Worm (Caenorhabditis elegans) whole organism, L4 larva: ENCODE results near the gene mep-1.

Source experiments
- D1046.2 ChIP-seq: fragments of 200-800 bp; sonication (Bioruptor generic); IDR thresholded peaks from 2 replicates; pipeline ENCODE4 v1.3.6; 2022; ENCODE audit warnings: missing genetic modification characterization, missing compliant biosample characterization
- F26F4.8 ChIP-seq: fragments of 200-800 bp; sonication (Bioruptor generic); conservative IDR thresholded peaks from 2 replicates; pipeline ENCODE4 v1.3.6; 2022; ENCODE audit warnings: missing genetic modification characterization, missing compliant biosample characterization
- F37D6.2 ChIP-seq: sonication (generic microtip); optimal IDR thresholded peaks from 2 replicates; lab custom pipeline; 2016; ENCODE audit warnings: mild to moderate bottlenecking, missing genetic modification characterization, missing compliant biosample characterization
- F49E8.2 ChIP-seq: sonication (generic microtip); optimal IDR thresholded peaks from 2 replicates; lab custom pipeline; 2016; ENCODE audit warnings: missing compliant biosample characterization, mild to moderate bottlenecking, missing genetic modification characterization, borderline replicate concordance
- T26A8.4 ChIP-seq: fragments of 200-800 bp; sonication (Bioruptor generic); IDR thresholded peaks from 2 replicates; pipeline ENCODE4 v1.3.6; 2022; ENCODE audit warnings: missing genetic modification characterization, missing compliant biosample characterization
- Y48G9A.11 ChIP-seq: fragments of 200-800 bp; sonication (Bioruptor generic); IDR thresholded peaks from 2 replicates; pipeline ENCODE4 v1.3.6; 2022; ENCODE audit warnings: missing genetic modification reagents, missing genetic modification characterization, missing compliant biosample characterization
- Y75B8A.6 ChIP-seq: fragments of 200-800 bp; sonication (Bioruptor generic); IDR thresholded peaks from 2 replicates; pipeline ENCODE4 v1.3.6; 2022; ENCODE audit warnings: missing genetic modification reagents, missing genetic modification characterization, missing compliant biosample characterization
- ZK337.2 ChIP-seq: fragments of 200-800 bp; sonication (Bioruptor generic); IDR thresholded peaks from 2 replicates; pipeline ENCODE4 v1.3.6; 2022; ENCODE audit warnings: missing genetic modification reagents, missing genetic modification characterization, missing compliant biosample characterization
- ZK546.5 ChIP-seq, 2 experiments: sonication (generic microtip); optimal IDR thresholded peaks; 2 replicates each; lab custom pipeline; 2017; ENCODE audit warnings: missing biosample characterization in 2 of 2, missing genetic modification characterization in 2 of 2
- aly-2 ChIP-seq: sonication (generic microtip); optimal IDR thresholded peaks from 2 replicates; lab custom pipeline; 2018; ENCODE audit warnings: missing biosample characterization, missing genetic modification characterization
- arid-1 ChIP-seq: fragments of 200-800 bp; sonication (Bioruptor generic); conservative IDR thresholded peaks from 2 replicates; pipeline ENCODE4 v1.3.6; 2022; ENCODE audit warnings: missing genetic modification reagents, missing genetic modification characterization, missing compliant biosample characterization
- ceh-20 ChIP-seq: fragments of 200-800 bp; sonication (Bioruptor generic); IDR thresholded peaks from 2 replicates; pipeline ENCODE4 v1.3.6; 2022; ENCODE audit warnings: missing genetic modification reagents, missing genetic modification characterization, missing compliant biosample characterization
- ceh-32 ChIP-seq: sonication (generic microtip); optimal IDR thresholded peaks from 2 replicates; lab custom pipeline; 2016; ENCODE audit warnings: mild to moderate bottlenecking, missing genetic modification characterization, missing compliant biosample characterization; ENCODE audit not compliant: poor library complexity
- ceh-62 ChIP-seq: sonication (generic microtip); optimal IDR thresholded peaks from 2 replicates; lab custom pipeline; 2017; ENCODE audit warnings: missing biosample characterization, missing genetic modification characterization
- ceh-82 ChIP-seq: sonication (generic microtip); optimal IDR thresholded peaks from 2 replicates; lab custom pipeline; 2017; ENCODE audit warnings: missing biosample characterization, missing genetic modification characterization
- cey-2 ChIP-seq: sonication (generic microtip); optimal IDR thresholded peaks from 3 replicates; lab custom pipeline; 2017; ENCODE audit warnings: missing genetic modification characterization, mild to moderate bottlenecking, missing compliant biosample characterization, antibody characterized with exemption, borderline replicate concordance; ENCODE audit not compliant: insufficient read depth
- daf-16 ChIP-seq, 3 experiments: sonication (generic microtip); optimal IDR thresholded peaks; 2 replicates each; lab custom pipeline; 2016 to 2017; ENCODE audit warnings: missing genetic modification characterization in 3 of 3, missing genetic modification reagents in 3 of 3, mild to moderate bottlenecking in 2 of 3, missing compliant biosample characterization in 2 of 3, missing biosample characterization in 1 of 3, moderate library complexity in 1 of 3
- daf-19 ChIP-seq: fragments of 200-800 bp; sonication (Bioruptor generic); conservative IDR thresholded peaks from 2 replicates; pipeline ENCODE4 v1.3.6; 2022; ENCODE audit warnings: missing genetic modification characterization, missing compliant biosample characterization
- dmd-6 ChIP-seq: fragments of 200-800 bp; sonication (Bioruptor generic); IDR thresholded peaks from 2 replicates; pipeline ENCODE4 v1.3.6; 2022; ENCODE audit warnings: missing genetic modification reagents, missing genetic modification characterization, missing compliant biosample characterization
- dmd-8 ChIP-seq: fragments of 200-800 bp; sonication (Bioruptor generic); IDR thresholded peaks from 2 replicates; pipeline ENCODE4 v1.3.6; 2022; ENCODE audit warnings: missing genetic modification characterization, missing compliant biosample characterization
- dmd-9 ChIP-seq: fragments of 200-800 bp; sonication (Bioruptor generic); IDR thresholded peaks from 2 replicates; pipeline ENCODE4 v1.3.6; 2022; ENCODE audit warnings: missing genetic modification reagents, missing genetic modification characterization, missing compliant biosample characterization
- dpl-1 ChIP-seq: fragments of 150-350 bp; optimal IDR thresholded peaks from 2 replicates; lab custom pipeline; 2014; ENCODE audit warnings: missing biosample characterization, missing genetic modification reagents, missing genetic modification characterization
- egl-27 ChIP-seq: sonication (generic microtip); optimal IDR thresholded peaks from 3 replicates; lab custom pipeline; 2017; ENCODE audit warnings: missing biosample characterization, missing genetic modification reagents, missing genetic modification characterization
- lim-7 ChIP-seq: fragments of 200-800 bp; sonication (Bioruptor generic); IDR thresholded peaks from 2 replicates; pipeline ENCODE4 v1.3.6; 2022; ENCODE audit warnings: missing genetic modification characterization, missing compliant biosample characterization
- lin-13 ChIP-seq: fragments of 150-350 bp; optimal IDR thresholded peaks from 2 replicates; lab custom pipeline; 2014; ENCODE audit warnings: missing biosample characterization, missing genetic modification reagents, missing genetic modification characterization
- lin-29 ChIP-seq: fragments of 200-800 bp; sonication (Bioruptor generic); IDR thresholded peaks from 2 replicates; pipeline ENCODE4 v1.3.6; 2022; ENCODE audit warnings: missing genetic modification reagents, missing genetic modification characterization, missing compliant biosample characterization
- lin-39 ChIP-seq: fragments of 150-350 bp; optimal IDR thresholded peaks from 2 replicates; lab custom pipeline; 2014; ENCODE audit warnings: missing biosample characterization, missing genetic modification reagents, missing genetic modification characterization
- lsy-2 ChIP-seq, 2 experiments: fragments of 150-350 bp in 1 of 2; sonication (generic microtip) in 1 of 2; optimal IDR thresholded peaks; 2 replicates each; lab custom pipeline; 2014 to 2017; ENCODE audit warnings: missing biosample characterization in 2 of 2, missing genetic modification characterization in 2 of 2
- mdl-1 ChIP-seq, 2 experiments: fragments of 150-350 bp in 1 of 2; sonication (generic microtip) in 1 of 2; optimal IDR thresholded peaks; 2 replicates each; lab custom pipeline; 2014 to 2017; ENCODE audit warnings: missing biosample characterization in 2 of 2, missing genetic modification characterization in 2 of 2
- mdt-29 ChIP-seq: fragments of 200-800 bp; sonication (Bioruptor generic); IDR thresholded peaks from 2 replicates; pipeline ENCODE4 v1.3.6; 2022; ENCODE audit warnings: missing genetic modification reagents, missing genetic modification characterization, missing compliant biosample characterization
- nhr-10 ChIP-seq: fragments of 150-350 bp; optimal IDR thresholded peaks from 2 replicates; lab custom pipeline; 2014; ENCODE audit warnings: missing biosample characterization, missing genetic modification characterization
- nhr-11 ChIP-seq: fragments of 150-350 bp; optimal IDR thresholded peaks from 2 replicates; lab custom pipeline; 2014; ENCODE audit warnings: missing biosample characterization, missing genetic modification characterization
- nhr-237 ChIP-seq: sonication (generic microtip); optimal IDR thresholded peaks from 2 replicates; lab custom pipeline; 2017; ENCODE audit warnings: missing biosample characterization, missing genetic modification characterization
- nhr-28 ChIP-seq: fragments of 150-350 bp; optimal IDR thresholded peaks from 2 replicates; lab custom pipeline; 2014; ENCODE audit warnings: missing biosample characterization, missing genetic modification characterization
- nhr-41 ChIP-seq: fragments of 200-800 bp; sonication (Bioruptor generic); IDR thresholded peaks from 2 replicates; pipeline ENCODE4 v1.3.6; 2022; ENCODE audit warnings: missing genetic modification reagents, missing genetic modification characterization, missing compliant biosample characterization
- nhr-42 ChIP-seq: fragments of 200-800 bp; sonication (Bioruptor generic); IDR thresholded peaks from 2 replicates; pipeline ENCODE4 v1.3.6; 2022; ENCODE audit warnings: missing genetic modification characterization, missing compliant biosample characterization
- nhr-77 ChIP-seq: fragments of 150-350 bp; optimal IDR thresholded peaks from 2 replicates; lab custom pipeline; 2014; ENCODE audit warnings: missing biosample characterization, missing genetic modification characterization
- pha-4 ChIP-seq, 2 experiments: fragments of 150-350 bp in 1 of 2; fragments of 200-800 bp in 1 of 2; sonication (Bioruptor generic) in 1 of 2; IDR thresholded peaks in 1 of 2; optimal IDR thresholded peaks in 1 of 2; 2 replicates each; pipeline versions ENCODE4 v1.3.6 to Lab custom; 2014 to 2022; ENCODE audit warnings: missing genetic modification characterization in 2 of 2, missing genetic modification reagents in 2 of 2, missing biosample characterization in 1 of 2, missing compliant biosample characterization in 1 of 2
- sdz-12 ChIP-seq: fragments of 200-800 bp; sonication (Bioruptor generic); optimal IDR thresholded peaks from 2 replicates; lab custom pipeline; 2018; ENCODE audit warnings: mild to moderate bottlenecking, missing genetic modification characterization, missing compliant biosample characterization
- snpc-1.2 ChIP-seq: fragments of 200-800 bp; sonication (Bioruptor generic); IDR thresholded peaks from 2 replicates; pipeline ENCODE4 v1.3.6; 2022; ENCODE audit warnings: missing genetic modification reagents, missing genetic modification characterization, missing compliant biosample characterization
- spr-1 ChIP-seq: sonication (generic microtip); optimal IDR thresholded peaks from 2 replicates; lab custom pipeline; 2016; ENCODE audit warnings: mild to moderate bottlenecking, missing genetic modification characterization, missing compliant biosample characterization
- spr-3 ChIP-seq: fragments of 200-800 bp; sonication (Bioruptor generic); optimal IDR thresholded peaks from 2 replicates; lab custom pipeline; 2018; ENCODE audit warnings: mild to moderate bottlenecking, missing genetic modification characterization, missing compliant biosample characterization
- tra-1 ChIP-seq: fragments of 200-800 bp; sonication (Bioruptor generic); IDR thresholded peaks from 2 replicates; pipeline ENCODE4 v1.3.6; 2022; ENCODE audit warnings: missing genetic modification reagents, missing genetic modification characterization, missing compliant biosample characterization
- unc-130 ChIP-seq: sonication (generic microtip); optimal IDR thresholded peaks from 2 replicates; lab custom pipeline; 2016; ENCODE audit warnings: missing genetic modification reagents, missing genetic modification characterization, missing compliant biosample characterization
- unc-39 ChIP-seq: sonication (generic microtip); optimal IDR thresholded peaks from 2 replicates; lab custom pipeline; 2017; ENCODE audit warnings: missing biosample characterization, missing genetic modification characterization
- unc-62 ChIP-seq, 3 experiments: fragments of 150-350 bp in 1 of 3; sonication (generic microtip); optimal IDR thresholded peaks in 2 of 3; peaks in 1 of 3; 1 replicate in 1 of 3; 2 replicates in 2 of 3; lab custom pipeline; 2014 to 2017; ENCODE audit warnings: missing biosample characterization in 3 of 3, missing genetic modification characterization in 3 of 3, missing genetic modification reagents in 3 of 3, missing genotype in 1 of 3
- zfp-3 ChIP-seq: fragments of 200-800 bp; sonication (Bioruptor generic); conservative IDR thresholded peaks from 2 replicates; pipeline ENCODE4 v1.3.6; 2022; ENCODE audit warnings: missing genetic modification reagents, missing genetic modification characterization, missing compliant biosample characterization
- zip-2 ChIP-seq: fragments of 150-350 bp; optimal IDR thresholded peaks from 2 replicates; lab custom pipeline; 2014; ENCODE audit warnings: missing biosample characterization, missing genetic modification characterization
- ztf-7 ChIP-seq: fragments of 150-350 bp; optimal IDR thresholded peaks from 2 replicates; lab custom pipeline; 2014; ENCODE audit warnings: missing biosample characterization, missing genetic modification characterization

The mep-1 gene

ce11 chrIV:11487889-11488556 lies 36.4 kb upstream of the mep-1 start (continued):
- TF ChIP-seq spr-1 (tag; lab: Kevin White, UChicago) (no peak), ceh-82 (no peak), pha-4 (GFP tag; IDR thresholded peaks at IDR 0.05; lab: Robert Waterston, UW) (no peak), pha-4 (tag; optimal IDR thresholded peaks at IDR 0.05; lab: Kevin White, UChicago) (no peak), mdl-1 (tag; optimal IDR thresholded peaks at IDR 0.05; lab: Kevin White, UChicago) (peak in 1 of 2 experiments; percentile 7), spr-3 (GFP tag; lab: Kevin White, UChicago) (no peak), snpc-1.2 (GFP tag; lab: Robert Waterston, UW) (no peak), dmd-6 (peak; percentile 55), lim-7 (GFP tag; lab: Robert Waterston, UW) (no peak), T26A8.4 (GFP tag; lab: Robert Waterston, UW) (no peak), F26F4.8 (GFP tag; lab: Robert Waterston, UW) (no peak), lin-29 (GFP tag; lab: Robert Waterston, UW) (no peak), nhr-237 (tag; lab: Kevin White, UChicago) (no peak), Y75B8A.6 (GFP tag; lab: Robert Waterston, UW) (no peak), unc-62 (GFP tag; optimal IDR thresholded peaks at IDR 0.05 in 1 of 2; lab: Kevin White, UChicago) (no peak), unc-62 (tag; optimal IDR thresholded peaks at IDR 0.05; lab: Kevin White, UChicago) (no peak), mdt-29 (no peak), ceh-20 (GFP tag; lab: Robert Waterston, UW) (no peak), F49E8.2 (tag; lab: Kevin White, UChicago) (no peak), zip-2 (tag; lab: Kevin White, UChicago) (no peak), aly-2 (no peak), arid-1 (GFP tag; lab: Robert Waterston, UW) (no peak), Y48G9A.11 (GFP tag; lab: Robert Waterston, UW) (no peak), lin-39 (no peak), sdz-12 (GFP tag; lab: Kevin White, UChicago) (no peak), nhr-28 (tag; lab: Kevin White, UChicago) (peak; percentile 42), F37D6.2 (tag; lab: Kevin White, UChicago) (no peak), lsy-2 (tag; optimal IDR thresholded peaks at IDR 0.05; lab: Kevin White, UChicago) (no peak), nhr-77 (tag; lab: Kevin White, UChicago) (no peak), nhr-10 (tag; lab: Kevin White, UChicago) (peak; percentile 3), ceh-32 (tag; lab: Kevin White, UChicago) (no peak), ceh-62 (tag; lab: Kevin White, UChicago) (no peak), daf-19 (no peak), cey-2 (tag; lab: Kevin White, UChicago) (no peak), unc-39 (no peak), D1046.2 (GFP tag; lab: Robert Waterston, UW) (no peak), zfp-3 (GFP tag; lab: Robert Waterston, UW) (no peak), tra-1 (0 out of 2 replicates have a peak, but pooled peaks have one; percentile 8), unc-130 (no peak), nhr-41 (GFP tag; lab: Robert Waterston, UW) (no peak), ZK337.2 (GFP tag; lab: Robert Waterston, UW) (no peak), nhr-11 (tag; lab: Kevin White, UChicago) (no peak), dpl-1 (GFP tag; lab: Kevin White, UChicago) (no peak), dmd-8 (no peak), daf-16 (GFP tag; optimal IDR thresholded peaks at IDR 0.05; lab: Kevin White, UChicago) (peak in 1 of 2 experiments; percentile 4), daf-16 (tag; optimal IDR thresholded peaks at IDR 0.05; lab: Kevin White, UChicago) (no peak), lin-13 (GFP tag; lab: Kevin White, UChicago) (no peak), egl-27 (tag; lab: Kevin White, UChicago) (no peak), ztf-7 (tag; lab: Kevin White, UChicago) (no peak), dmd-9 (GFP tag; lab: Robert Waterston, UW) (no peak), nhr-42 (GFP tag; lab: Robert Waterston, UW) (no peak), ZK546.5 (tag; optimal IDR thresholded peaks at IDR 0.05; lab: Kevin White, UChicago) (no peak)
